Worm (Caenorhabditis elegans) whole organism, L2 larva: Measurements from ENCODE around the gene K12H6.6.

Experiments used
- C34F6.9 ChIP-seq: fragments of 150-350 bp; optimal IDR thresholded peaks from 2 replicates; lab custom pipeline; 2014; ENCODE audit warnings: missing biosample characterization, missing genetic modification characterization
- F13H6.1 ChIP-seq: sonication (generic microtip); optimal IDR thresholded peaks from 2 replicates; lab custom pipeline; 2016; ENCODE audit warnings: missing genetic modification characterization, missing compliant biosample characterization
- R02D3.7 ChIP-seq: fragments of 150-350 bp; optimal IDR thresholded peaks from 2 replicates; lab custom pipeline; 2014; ENCODE audit warnings: missing biosample characterization, missing genetic modification characterization
- alr-1 ChIP-seq: fragments of 150-350 bp; optimal IDR thresholded peaks from 2 replicates; lab custom pipeline; 2014; ENCODE audit warnings: missing biosample characterization, missing genetic modification characterization
- aly-2 ChIP-seq: fragments of 150-350 bp; optimal IDR thresholded peaks from 2 replicates; lab custom pipeline; 2014; ENCODE audit warnings: missing biosample characterization, missing genetic modification characterization
- ama-1 ChIP-seq: fragments of 150-350 bp; optimal IDR thresholded peaks from 2 replicates; lab custom pipeline; 2018; ENCODE audit warnings: inconsistent platforms
- blmp-1 ChIP-seq: sonication (generic microtip); optimal IDR thresholded peaks from 2 replicates; lab custom pipeline; 2017; ENCODE audit warnings: missing genetic modification characterization, mild to moderate bottlenecking, missing compliant biosample characterization, antibody characterized with exemption, moderate library complexity; ENCODE audit not compliant: insufficient read depth
- ceh-16 ChIP-seq: fragments of 150-350 bp; optimal IDR thresholded peaks from 2 replicates; lab custom pipeline; 2014; ENCODE audit warnings: missing biosample characterization, missing genetic modification characterization
- ceh-82 ChIP-seq: fragments of 150-350 bp; optimal IDR thresholded peaks from 2 replicates; lab custom pipeline; 2014; ENCODE audit warnings: missing biosample characterization, missing genetic modification characterization
- crh-2 ChIP-seq: sonication (generic microtip); optimal IDR thresholded peaks from 2 replicates; lab custom pipeline; 2017; ENCODE audit warnings: missing biosample characterization, missing genetic modification characterization
- dmd-4 ChIP-seq: sonication (generic microtip); optimal IDR thresholded peaks from 2 replicates; lab custom pipeline; 2017; ENCODE audit warnings: missing biosample characterization, missing genetic modification characterization
- gmeb-1 ChIP-seq: fragments of 150-350 bp; optimal IDR thresholded peaks from 2 replicates; lab custom pipeline; 2014; ENCODE audit warnings: missing biosample characterization, missing genetic modification characterization
- lin-11 ChIP-seq: fragments of 150-350 bp; sonication (generic microtip); optimal IDR thresholded peaks from 2 replicates; lab custom pipeline; 2014; ENCODE audit warnings: missing biosample characterization, missing genetic modification characterization, inconsistent platforms, mixed read lengths
- lin-13 ChIP-seq: fragments of 150-350 bp; optimal IDR thresholded peaks from 2 replicates; lab custom pipeline; 2014; ENCODE audit warnings: missing biosample characterization, missing genetic modification reagents, missing genetic modification characterization
- lsy-2 ChIP-seq, 2 experiments: fragments of 150-350 bp in 1 of 2; sonication (generic microtip) in 1 of 2; optimal IDR thresholded peaks; 2 replicates each; lab custom pipeline; 2014 to 2017; ENCODE audit warnings: missing biosample characterization in 2 of 2, missing genetic modification characterization in 2 of 2
- mab-5 ChIP-seq: fragments of 150-350 bp; optimal IDR thresholded peaks from 2 replicates; lab custom pipeline; 2014; ENCODE audit warnings: missing biosample characterization, missing genetic modification characterization
- mbf-1 ChIP-seq: sonication (generic microtip); optimal IDR thresholded peaks from 2 replicates; lab custom pipeline; 2017; ENCODE audit warnings: missing biosample characterization, missing genetic modification characterization
- mdl-1 ChIP-seq, 2 experiments: fragments of 150-350 bp in 1 of 2; sonication (generic microtip) in 1 of 2; optimal IDR thresholded peaks; 2 replicates each; lab custom pipeline; 2017; ENCODE audit warnings: missing biosample characterization in 2 of 2, missing genetic modification characterization in 2 of 2
- nhr-11 ChIP-seq: fragments of 150-350 bp; optimal IDR thresholded peaks from 2 replicates; lab custom pipeline; 2014; ENCODE audit warnings: missing biosample characterization, missing genetic modification characterization
- nhr-12 ChIP-seq: fragments of 150-350 bp; optimal IDR thresholded peaks from 2 replicates; lab custom pipeline; 2014; ENCODE audit warnings: missing biosample characterization, missing genetic modification characterization
- nhr-129 ChIP-seq: fragments of 150-350 bp; optimal IDR thresholded peaks from 2 replicates; lab custom pipeline; 2014; ENCODE audit warnings: missing biosample characterization, missing genetic modification characterization
- nhr-237 ChIP-seq: fragments of 150-350 bp; optimal IDR thresholded peaks from 2 replicates; lab custom pipeline; 2014; ENCODE audit warnings: missing biosample characterization, missing genetic modification characterization
- nhr-25 ChIP-seq: fragments of 150-350 bp; sonication (generic microtip); optimal IDR thresholded peaks from 3 replicates; lab custom pipeline; 2014; ENCODE audit warnings: missing biosample characterization, missing genetic modification characterization
- sem-4 ChIP-seq: fragments of 150-350 bp; optimal IDR thresholded peaks from 2 replicates; lab custom pipeline; 2014; ENCODE audit warnings: missing biosample characterization, missing genetic modification reagents, missing genetic modification characterization
- skn-1 ChIP-seq: sonication (generic microtip); optimal IDR thresholded peaks from 2 replicates; lab custom pipeline; 2017; ENCODE audit warnings: missing biosample characterization, missing genetic modification characterization
- sma-9 ChIP-seq, 2 experiments: fragments of 150-350 bp in 1 of 2; sonication (generic microtip) in 1 of 2; optimal IDR thresholded peaks; 2 replicates each; lab custom pipeline; 2014 to 2016; ENCODE audit warnings: missing genetic modification characterization in 2 of 2, mild to moderate bottlenecking in 1 of 2, missing biosample characterization in 1 of 2, missing compliant biosample characterization in 1 of 2, missing genetic modification reagents in 1 of 2, moderate library complexity in 1 of 2
- unc-39 ChIP-seq: fragments of 150-350 bp; optimal IDR thresholded peaks from 2 replicates; lab custom pipeline; 2014; ENCODE audit warnings: missing biosample characterization, missing genetic modification characterization
- unc-55 ChIP-seq: fragments of 150-350 bp; sonication (generic microtip); optimal IDR thresholded peaks from 3 replicates; lab custom pipeline; 2014; ENCODE audit warnings: missing biosample characterization, missing genetic modification reagents, missing genetic modification characterization
- zag-1 ChIP-seq: fragments of 150-350 bp; optimal IDR thresholded peaks from 2 replicates; lab custom pipeline; 2014; ENCODE audit warnings: missing biosample characterization, missing genetic modification characterization
- ztf-1 ChIP-seq: fragments of 200-800 bp; sonication (Bioruptor generic); conservative IDR thresholded peaks from 2 replicates; pipeline ENCODE4 v1.3.6; 2022; ENCODE audit warnings: missing genetic modification characterization, missing compliant biosample characterization
- ztf-11 ChIP-seq: sonication (generic microtip); optimal IDR thresholded peaks from 2 replicates; lab custom pipeline; 2017; ENCODE audit warnings: missing biosample characterization, missing genetic modification characterization
- ztf-4 ChIP-seq: fragments of 150-350 bp; optimal IDR thresholded peaks from 2 replicates; lab custom pipeline; 2014; ENCODE audit warnings: missing biosample characterization, missing genetic modification characterization

Gene K12H6.6

DNA sequence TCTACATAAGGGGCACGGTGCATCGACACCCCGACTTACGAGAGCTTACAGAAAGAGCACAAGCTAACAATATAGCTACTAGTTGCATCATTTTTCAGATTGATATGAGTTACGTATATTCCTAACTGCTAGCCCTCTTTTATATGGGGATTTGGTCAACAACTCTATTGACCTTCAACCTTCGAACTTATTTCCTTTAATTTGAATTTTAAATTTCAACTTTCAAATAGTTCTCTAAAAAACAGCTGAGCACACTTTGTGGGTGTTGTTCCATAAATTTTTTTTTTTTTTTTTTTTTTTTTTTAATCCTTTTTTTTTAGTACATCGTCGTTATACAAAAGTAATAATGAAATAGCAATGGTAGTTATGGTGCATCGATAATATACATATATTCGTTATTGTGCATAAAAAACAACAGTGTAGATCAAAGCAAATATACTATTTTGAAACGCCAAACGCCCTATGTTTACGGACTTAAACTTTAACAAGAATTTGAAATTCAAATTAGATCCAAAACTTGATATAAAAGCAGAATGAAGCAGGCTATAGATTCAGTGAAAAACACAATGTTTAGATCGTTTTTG is 35.6 kb upstream of the K12H6.6 start, which contains the start of the genes Y110A2AL.9 and Y110A2AL.3:
Gene Y110A2AL.9, minus strand, starts transcription at position 101 of the 584 bp plus-strand sequence.
Gene Y110A2AL.3, plus strand, starts transcription at position 534 of the 584 bp plus-strand sequence.
- no peak for TF ChIP-seq alr-1 (tag; lab: Kevin White, UChicago)
- no peak for TF ChIP-seq mdl-1 (tag; optimal IDR thresholded peaks at IDR 0.05; lab: Kevin White, UChicago)
- TF ChIP-seq aly-2 (tag; lab: Kevin White, UChicago), result no peak
- no peak for TF ChIP-seq ztf-4 (tag; lab: Kevin White, UChicago)
- TF ChIP-seq lin-11 (tag; lab: Kevin White, UChicago), result no peak
- TF ChIP-seq nhr-25 (tag; lab: Kevin White, UChicago), result no peak
- no peak for TF ChIP-seq R02D3.7 (tag; lab: Kevin White, UChicago)
- TF ChIP-seq C34F6.9 (tag; lab: Kevin White, UChicago), result no peak
- TF ChIP-seq lsy-2 (tag; optimal IDR thresholded peaks at IDR 0.05; lab: Kevin White, UChicago), result no peak
- TF ChIP-seq ceh-82 (tag; lab: Kevin White, UChicago), result no peak
- no peak for TF ChIP-seq ztf-1 (GFP tag; lab: Robert Waterston, UW)
- TF ChIP-seq sma-9 (GFP tag; optimal IDR thresholded peaks at IDR 0.05; lab: Kevin White, UChicago), result no peak
- TF ChIP-seq sma-9 (tag; optimal IDR thresholded peaks at IDR 0.05; lab: Kevin White, UChicago), result no peak
- TF ChIP-seq nhr-237 (tag; lab: Kevin White, UChicago), result no peak
- TF ChIP-seq blmp-1 (tag; lab: Kevin White, UChicago), result no peak
- no peak for TF ChIP-seq nhr-11 (tag; lab: Kevin White, UChicago)
- no peak for TF ChIP-seq ztf-11 (tag; lab: Kevin White, UChicago)
- TF ChIP-seq unc-55, result no peak
- TF ChIP-seq ama-1, result no peak
- no peak for TF ChIP-seq F13H6.1 (tag; lab: Kevin White, UChicago)
- no peak for TF ChIP-seq skn-1 (tag; lab: Kevin White, UChicago)

DNA sequence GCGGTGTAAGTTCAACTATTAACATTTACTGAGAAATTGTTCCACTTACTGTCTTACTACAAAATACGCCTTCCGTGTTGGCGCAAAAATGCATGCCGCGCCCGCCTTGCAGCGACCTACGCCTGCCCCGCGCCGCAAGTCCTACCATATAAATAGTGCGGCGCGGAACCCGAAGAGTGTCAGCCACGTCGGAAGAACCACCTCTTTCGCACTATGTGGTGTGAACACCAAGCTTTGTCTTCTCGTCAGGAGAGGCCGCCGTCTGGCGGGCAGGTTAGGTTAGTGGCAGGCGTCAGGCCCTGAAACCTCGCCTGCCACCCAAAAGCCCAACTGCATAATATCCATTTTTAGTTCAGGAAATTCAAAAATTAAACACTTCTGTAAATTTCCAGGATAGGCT is 34.3 kb upstream of the K12H6.6 start:
- TF ChIP-seq ceh-16, result no peak
- TF ChIP-seq skn-1 (tag; lab: Kevin White, UChicago), result no peak
- TF ChIP-seq alr-1 (tag; lab: Kevin White, UChicago), result no peak
- no peak for TF ChIP-seq ztf-4 (tag; lab: Kevin White, UChicago)

DNA sequence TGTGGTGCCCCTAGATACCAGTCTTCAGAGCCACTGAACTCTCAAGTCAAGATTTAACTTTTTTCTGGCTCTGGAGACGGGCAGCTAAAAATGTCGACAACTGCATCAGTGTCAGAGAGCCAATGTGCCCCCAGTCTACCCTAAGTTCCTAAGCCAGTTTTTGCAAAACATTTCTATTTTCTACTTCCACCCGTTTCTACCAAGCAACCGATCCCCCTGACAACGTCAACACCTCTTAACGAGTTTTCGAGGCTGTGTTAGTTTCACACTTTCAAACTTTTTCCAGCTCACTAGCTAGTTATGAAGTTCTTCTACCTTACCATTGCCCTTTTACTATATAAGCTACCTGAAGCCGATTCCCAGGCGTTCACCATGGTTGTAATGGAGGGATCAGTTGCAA is 33.2 kb upstream of the K12H6.6 start, which contains the start of gene Y110A2AL.5:
Gene Y110A2AL.5, plus strand, starts transcription at position 301 of the 400 bp plus-strand sequence.
- TF ChIP-seq F13H6.1 (tag; lab: Kevin White, UChicago) (no peak), nhr-237 (tag; lab: Kevin White, UChicago) (no peak), gmeb-1 (no peak), ztf-1 (GFP tag; lab: Robert Waterston, UW) (no peak)

DNA sequence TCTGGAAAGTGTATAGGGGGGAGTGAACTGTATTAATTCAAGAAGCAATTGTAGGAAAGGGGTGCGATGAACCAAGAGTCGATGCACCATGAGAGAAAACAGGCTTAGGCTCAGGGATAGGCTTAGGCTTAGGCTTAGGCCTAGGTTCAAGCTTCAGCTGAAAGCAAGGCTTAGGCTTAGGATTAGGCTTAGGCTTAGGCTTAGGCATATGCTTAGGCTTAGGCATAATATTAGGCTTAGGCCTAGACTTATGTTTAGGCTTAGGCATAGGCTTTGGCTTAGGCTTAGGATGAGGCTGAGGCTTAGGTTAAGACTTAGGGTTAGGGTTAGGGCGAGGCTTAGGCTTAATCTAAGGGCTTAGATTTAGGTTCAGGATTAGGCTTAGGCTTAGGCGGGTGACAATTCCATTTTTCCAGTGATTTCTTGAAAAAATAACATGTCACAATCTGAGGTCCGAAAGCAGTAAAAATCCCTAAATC is 31.6 kb upstream of the K12H6.6 start:
- TF ChIP-seq alr-1 (tag; lab: Kevin White, UChicago) (no peak), mdl-1 (tag; optimal IDR thresholded peaks at IDR 0.05; lab: Kevin White, UChicago) (no peak), blmp-1 (tag; lab: Kevin White, UChicago) (no peak), lin-13 (GFP tag; lab: Kevin White, UChicago) (no peak), lsy-2 (tag; optimal IDR thresholded peaks at IDR 0.05; lab: Kevin White, UChicago) (no peak), ztf-4 (tag; lab: Kevin White, UChicago) (no peak), zag-1 (no peak), nhr-25 (tag; lab: Kevin White, UChicago) (no peak), nhr-237 (tag; lab: Kevin White, UChicago) (no peak), nhr-12 (no peak), ztf-11 (tag; lab: Kevin White, UChicago) (no peak), unc-39 (tag; lab: Kevin White, UChicago) (no peak), mab-5 (tag; lab: Kevin White, UChicago) (no peak)

DNA sequence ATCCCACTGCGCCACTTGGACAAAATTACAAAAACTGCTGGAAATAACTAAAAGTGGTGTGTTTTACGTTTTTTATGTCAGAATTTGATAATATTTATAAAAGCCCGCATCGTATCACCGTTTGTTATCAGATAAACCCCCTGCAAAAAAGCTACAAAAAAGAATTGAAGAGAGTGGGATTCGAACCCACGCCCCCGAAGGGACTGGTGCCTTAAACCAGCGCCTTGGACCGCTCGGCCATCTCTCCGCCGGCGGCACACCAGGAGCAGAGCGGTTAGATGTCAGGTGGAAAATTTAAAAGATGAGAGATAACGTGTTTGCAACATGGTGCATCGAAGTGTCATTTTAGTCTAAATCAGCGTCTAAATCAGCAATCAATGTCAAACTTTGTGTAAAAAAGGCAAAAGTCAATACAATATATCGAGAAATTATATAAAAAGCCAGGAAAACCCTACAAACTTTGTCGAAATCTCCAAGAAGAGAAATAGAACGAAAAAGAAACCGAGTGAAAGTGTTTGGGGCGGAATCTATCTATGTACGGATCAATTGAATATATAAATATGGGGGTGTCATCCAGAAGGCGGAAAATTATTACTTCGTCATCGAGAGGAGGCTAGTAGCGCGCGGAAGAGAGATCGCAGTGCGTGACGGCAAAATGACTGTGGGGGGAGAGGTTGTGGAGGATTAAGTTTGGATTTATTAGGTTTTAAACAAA is 30.5 kb upstream of the K12H6.6 start:
- TF ChIP-seq crh-2 (tag; lab: Kevin White, UChicago) (no peak), nhr-129 (tag; lab: Kevin White, UChicago) (peak; percentile 19), unc-55 (peak; percentile 11), mbf-1 (tag; lab: Kevin White, UChicago) (no peak), sem-4 (tag; lab: Kevin White, UChicago) (no peak), mab-5 (tag; lab: Kevin White, UChicago) (no peak), nhr-12 (no peak), gmeb-1 (peak; percentile 18), dmd-4 (tag; lab: Kevin White, UChicago) (no peak), lin-11 (tag; lab: Kevin White, UChicago) (peak; percentile 13), mdl-1 (tag; optimal IDR thresholded peaks at IDR 0.05; lab: Kevin White, UChicago) (no peak), ztf-1 (GFP tag; lab: Robert Waterston, UW) (no peak)
